Worm (Caenorhabditis elegans) whole organism, mixed stage, embryonic: ENCODE measurements around the gene K10C2.12.

Source experiments
- M03D4.4 ChIP-seq: sonication (generic microtip); optimal IDR thresholded peaks from 2 replicates; lab custom pipeline; 2017; ENCODE audit warnings: mild to moderate bottlenecking, missing genetic modification characterization, missing compliant biosample characterization
- bed-3 ChIP-seq: fragments of 200-800 bp; sonication (Bioruptor generic); optimal IDR thresholded peaks from 3 replicates; lab custom pipeline; 2018; ENCODE audit warnings: mild to moderate bottlenecking, missing genetic modification characterization, moderate library complexity, missing compliant biosample characterization
- blmp-1 ChIP-seq: fragments of 150-350 bp; optimal IDR thresholded peaks from 2 replicates; lab custom pipeline; 2014; ENCODE audit warnings: missing biosample characterization, missing genetic modification characterization
- ceh-39 ChIP-seq: fragments of 150-350 bp; optimal IDR thresholded peaks from 2 replicates; lab custom pipeline; 2014; ENCODE audit warnings: missing biosample characterization, missing genetic modification characterization
- ceh-43 ChIP-seq: fragments of 200-800 bp; sonication (Bioruptor generic); optimal IDR thresholded peaks from 2 replicates; lab custom pipeline; 2018; ENCODE audit warnings: mild to moderate bottlenecking, missing genetic modification characterization, moderate library complexity, missing compliant biosample characterization
- ceh-83 ChIP-seq: fragments of 200-800 bp; sonication (Bioruptor generic); optimal IDR thresholded peaks from 2 replicates; lab custom pipeline; 2018; ENCODE audit warnings: mild to moderate bottlenecking, missing genetic modification characterization, missing compliant biosample characterization
- ces-1 ChIP-seq: fragments of 150-350 bp; optimal IDR thresholded peaks from 2 replicates; lab custom pipeline; 2014; ENCODE audit warnings: missing biosample characterization, missing genetic modification reagents, missing genetic modification characterization
- cnd-1 ChIP-seq: fragments of 200-800 bp; sonication (Bioruptor generic); optimal IDR thresholded peaks from 2 replicates; lab custom pipeline; 2018; ENCODE audit warnings: mild to moderate bottlenecking, missing genetic modification characterization, missing compliant biosample characterization
- drap-1 ChIP-seq: fragments of 200-800 bp; sonication (Bioruptor generic); optimal IDR thresholded peaks from 3 replicates; lab custom pipeline; 2018; ENCODE audit warnings: mild to moderate bottlenecking, missing genetic modification characterization, missing compliant biosample characterization
- elt-1 ChIP-seq: sonication (generic microtip); optimal IDR thresholded peaks from 2 replicates; lab custom pipeline; 2017; ENCODE audit warnings: missing genetic modification characterization, mild to moderate bottlenecking, missing compliant biosample characterization, antibody characterized with exemption, moderate library complexity, borderline replicate concordance; ENCODE audit not compliant: insufficient read depth
- elt-3 ChIP-seq: fragments of 150-350 bp; optimal IDR thresholded peaks from 2 replicates; lab custom pipeline; 2014; ENCODE audit warnings: missing biosample characterization, missing genetic modification characterization
- flh-1 ChIP-seq: fragments of 200-800 bp; sonication (Bioruptor generic); optimal IDR thresholded peaks from 2 replicates; lab custom pipeline; 2018; ENCODE audit warnings: mild to moderate bottlenecking, missing genetic modification characterization, moderate library complexity, missing compliant biosample characterization
- ham-2 ChIP-seq: fragments of 200-800 bp; sonication (Bioruptor generic); optimal IDR thresholded peaks from 2 replicates; lab custom pipeline; 2018; ENCODE audit warnings: mild to moderate bottlenecking, missing genetic modification characterization, missing compliant biosample characterization
- hlh-1 ChIP-seq: fragments of 150-350 bp; optimal IDR thresholded peaks from 2 replicates; lab custom pipeline; 2014; ENCODE audit warnings: missing biosample characterization, missing genetic modification reagents, missing genetic modification characterization
- lin-13 ChIP-seq: fragments of 150-350 bp; optimal IDR thresholded peaks from 2 replicates; lab custom pipeline; 2014; ENCODE audit warnings: missing biosample characterization, missing genetic modification characterization
- lin-32 ChIP-seq: fragments of 200-800 bp; sonication (Bioruptor generic); optimal IDR thresholded peaks from 2 replicates; lab custom pipeline; 2018; ENCODE audit warnings: mild to moderate bottlenecking, missing genetic modification characterization, missing compliant biosample characterization
- lsy-2 ChIP-seq: fragments of 150-350 bp; optimal IDR thresholded peaks from 2 replicates; lab custom pipeline; 2014; ENCODE audit warnings: missing biosample characterization, missing genetic modification characterization
- mab-5 ChIP-seq: fragments of 150-350 bp; optimal IDR thresholded peaks from 2 replicates; lab custom pipeline; 2014; ENCODE audit warnings: missing biosample characterization, missing genetic modification characterization
- mep-1 ChIP-seq: fragments of 150-350 bp; optimal IDR thresholded peaks from 2 replicates; lab custom pipeline; 2017; ENCODE audit warnings: missing biosample characterization, missing genetic modification reagents, missing genetic modification characterization, inconsistent platforms
- mls-2 ChIP-seq: sonication (generic microtip); optimal IDR thresholded peaks from 2 replicates; lab custom pipeline; 2016; ENCODE audit warnings: mild to moderate bottlenecking, missing genetic modification characterization, moderate library complexity, missing compliant biosample characterization
- nhr-12 ChIP-seq: fragments of 150-350 bp; optimal IDR thresholded peaks from 2 replicates; lab custom pipeline; 2014; ENCODE audit warnings: missing biosample characterization, missing genetic modification characterization
- nhr-2 ChIP-seq: fragments of 150-350 bp; optimal IDR thresholded peaks from 2 replicates; lab custom pipeline; 2014; ENCODE audit warnings: missing biosample characterization, missing genetic modification characterization
- nhr-237 ChIP-seq: fragments of 150-350 bp; optimal IDR thresholded peaks from 2 replicates; lab custom pipeline; 2014; ENCODE audit warnings: missing biosample characterization, missing genetic modification characterization
- nhr-28 ChIP-seq: fragments of 150-350 bp; optimal IDR thresholded peaks from 2 replicates; lab custom pipeline; 2014; ENCODE audit warnings: missing biosample characterization, missing genetic modification characterization
- nhr-76 ChIP-seq: sonication (generic microtip); optimal IDR thresholded peaks from 2 replicates; lab custom pipeline; 2017; ENCODE audit warnings: missing biosample characterization, missing genetic modification characterization
- pha-4 ChIP-seq: fragments of 150-350 bp; optimal IDR thresholded peaks from 2 replicates; lab custom pipeline; 2018; ENCODE audit warnings: missing biosample characterization, missing genetic modification reagents, missing genetic modification characterization
- sem-2 ChIP-seq: fragments of 200-800 bp; sonication (Bioruptor generic); optimal IDR thresholded peaks from 2 replicates; lab custom pipeline; 2018; ENCODE audit warnings: mild to moderate bottlenecking, missing genetic modification characterization, missing compliant biosample characterization
- snpc-4 ChIP-seq: fragments of 150-350 bp; optimal IDR thresholded peaks from 2 replicates; lab custom pipeline; 2014; ENCODE audit warnings: missing biosample characterization, missing genetic modification characterization
- sptf-1 ChIP-seq: sonication (generic microtip); optimal IDR thresholded peaks from 2 replicates; lab custom pipeline; 2017; ENCODE audit warnings: mild to moderate bottlenecking, missing genetic modification characterization, moderate library complexity, missing compliant biosample characterization
- tbx-8 ChIP-seq: fragments of 200-800 bp; sonication (Bioruptor generic); optimal IDR thresholded peaks from 2 replicates; lab custom pipeline; 2018; ENCODE audit warnings: mild to moderate bottlenecking, missing genetic modification characterization, moderate library complexity, missing compliant biosample characterization
- unc-120 ChIP-seq: sonication (generic microtip); optimal IDR thresholded peaks from 2 replicates; lab custom pipeline; 2017; ENCODE audit warnings: missing genetic modification characterization, missing compliant biosample characterization; ENCODE audit not compliant: poor library complexity, severe bottlenecking
- unc-39 ChIP-seq: fragments of 150-350 bp; optimal IDR thresholded peaks from 2 replicates; lab custom pipeline; 2014; ENCODE audit warnings: missing biosample characterization, missing genetic modification characterization
- unc-62 ChIP-seq: fragments of 150-350 bp; optimal IDR thresholded peaks from 2 replicates; lab custom pipeline; 2014; ENCODE audit warnings: missing biosample characterization, missing genetic modification reagents, missing genetic modification characterization
- zip-8 ChIP-seq: fragments of 150-350 bp; optimal IDR thresholded peaks from 2 replicates; lab custom pipeline; 2014; ENCODE audit warnings: missing biosample characterization, missing genetic modification characterization
- ztf-11 ChIP-seq: fragments of 150-350 bp; optimal IDR thresholded peaks from 2 replicates; lab custom pipeline; 2014; ENCODE audit warnings: missing biosample characterization, missing genetic modification characterization

Gene K10C2.12

ce11 chrX:6374451-6374850, 46.1 kb downstream of the K10C2.12 start, which contains the start of gene C03B1.1:
Gene C03B1.1, plus strand, starts transcription at chrX:6374751.
- no peak for TF ChIP-seq mls-2
- no peak for TF ChIP-seq unc-62 (GFP tag; lab: Kevin White, UChicago)
- TF ChIP-seq mep-1 (tag; lab: Kevin White, UChicago): no peak
- no peak for TF ChIP-seq unc-120 (tag; lab: Kevin White, UChicago)
- no peak for TF ChIP-seq ces-1
- TF ChIP-seq ham-2 (GFP tag; lab: Kevin White, UChicago): no peak
- TF ChIP-seq ceh-43 (GFP tag; lab: Kevin White, UChicago): no peak
- TF ChIP-seq cnd-1 (tag; lab: Kevin White, UChicago): no peak
- no peak for TF ChIP-seq pha-4 (tag; lab: Kevin White, UChicago)

ce11 chrX:6373348-6373747, 47.2 kb downstream of the K10C2.12 start, which contains the start of gene C03B1.17:
Gene C03B1.17, plus strand, starts transcription at chrX:6373648.
- TF ChIP-seq lin-13 (tag; lab: Kevin White, UChicago) (no peak), snpc-4 (tag; lab: Kevin White, UChicago) (no peak), ztf-11 (tag; lab: Kevin White, UChicago) (no peak), zip-8 (tag; lab: Kevin White, UChicago) (no peak), lin-32 (GFP tag; lab: Kevin White, UChicago) (no peak), pha-4 (tag; lab: Kevin White, UChicago) (no peak), M03D4.4 (no peak), ceh-83 (GFP tag; lab: Kevin White, UChicago) (no peak), nhr-237 (no peak), sem-2 (GFP tag; lab: Kevin White, UChicago) (no peak), blmp-1 (tag; lab: Kevin White, UChicago) (no peak), ham-2 (GFP tag; lab: Kevin White, UChicago) (no peak), drap-1 (GFP tag; lab: Kevin White, UChicago) (no peak)

- TF ChIP-seq pha-4 (tag; lab: Kevin White, UChicago) (no peak), ceh-83 (GFP tag; lab: Kevin White, UChicago) (peak; percentile 84), tbx-8 (GFP tag; lab: Kevin White, UChicago) (peak; percentile 79), hlh-1 (tag; lab: Kevin White, UChicago) (peak; percentile 46), mab-5 (tag; lab: Kevin White, UChicago) (peak; percentile 22), nhr-12 (tag; lab: Kevin White, UChicago) (no peak), mep-1 (tag; lab: Kevin White, UChicago) (peak; percentile 11), cnd-1 (tag; lab: Kevin White, UChicago) (peak; percentile 68), M03D4.4 (peak; percentile 83), zip-8 (tag; lab: Kevin White, UChicago) (peak; percentile 76), ceh-43 (GFP tag; lab: Kevin White, UChicago) (peak; percentile 58), ceh-39 (tag; lab: Kevin White, UChicago) (no peak), bed-3 (GFP tag; lab: Kevin White, UChicago) (peak; percentile 71), mls-2 (peak; percentile 77), lin-32 (GFP tag; lab: Kevin White, UChicago) (peak; percentile 37), lin-13 (tag; lab: Kevin White, UChicago) (no peak), unc-62 (GFP tag; lab: Kevin White, UChicago) (no peak), blmp-1 (tag; lab: Kevin White, UChicago) (no peak), unc-120 (tag; lab: Kevin White, UChicago) (peak; percentile 59), nhr-76 (tag; lab: Kevin White, UChicago) (no peak), nhr-237 (peak; percentile 20), elt-3 (no peak), drap-1 (GFP tag; lab: Kevin White, UChicago) (peak; percentile 79), lsy-2 (no peak), sptf-1 (tag; lab: Kevin White, UChicago) (peak; percentile 88), unc-39 (tag; lab: Kevin White, UChicago) (no peak), ztf-11 (tag; lab: Kevin White, UChicago) (no peak), ham-2 (GFP tag; lab: Kevin White, UChicago) (peak; percentile 47), nhr-28 (tag; lab: Kevin White, UChicago) (no peak), nhr-2 (peak; percentile 66), snpc-4 (tag; lab: Kevin White, UChicago) (no peak), elt-1 (tag; lab: Kevin White, UChicago) (no peak), ces-1 (no peak), sem-2 (GFP tag; lab: Kevin White, UChicago) (peak; percentile 71), flh-1 (GFP tag; lab: Kevin White, UChicago) (peak; percentile 43)
These were observed 49.1 kb downstream of the K10C2.12 start for ce11 chrX:6371192-6372116.
